Fruit fly (Drosophila melanogaster) whole organism, embryonic: Measurements from ENCODE around the gene Hmbs.
A peak's percentile ranks its signal among the peaks of the same experiment; 100 is the strongest.

Source experiments
- Atf6 ChIP-seq: fragments of 200-800 bp; sonication (Bioruptor generic); IDR thresholded peaks from 2 replicates; pipeline ENCODE4 v1.3.6; 2022; ENCODE audit warnings: missing biosample characterization, missing genetic modification characterization
- CG10321 ChIP-seq: fragments of 200-800 bp; sonication (Bioruptor generic); IDR thresholded peaks from 2 replicates; pipeline ENCODE4 v1.3.6; 2022; ENCODE audit warnings: missing biosample characterization, missing genetic modification characterization
- CG10543 ChIP-seq: fragments of 200-800 bp; sonication (Bioruptor generic); optimal IDR thresholded peaks from 3 replicates; lab custom pipeline; 2017; ENCODE audit warnings: missing biosample characterization, mild to moderate bottlenecking, missing genetic modification characterization, moderate library complexity
- CG12071 ChIP-seq: fragments of 200-800 bp; sonication (Bioruptor generic); optimal IDR thresholded peaks from 3 replicates; lab custom pipeline; 2018; ENCODE audit warnings: missing biosample characterization, mild to moderate bottlenecking, missing genetic modification characterization
- CG12299 ChIP-seq: fragments of 200-800 bp; sonication (Bioruptor generic); optimal IDR thresholded peaks from 2 replicates; lab custom pipeline; 2018; ENCODE audit warnings: missing biosample characterization, mild to moderate bottlenecking, missing genetic modification characterization
- CG14441 ChIP-seq: fragments of 200-800 bp; sonication (Bioruptor generic); IDR thresholded peaks from 2 replicates; pipeline ENCODE4 v1.3.6; 2022; ENCODE audit warnings: missing biosample characterization, missing genetic modification characterization
- CG16863 ChIP-seq: fragments of 200-800 bp; sonication (Bioruptor generic); optimal IDR thresholded peaks from 3 replicates; lab custom pipeline; 2016; ENCODE audit warnings: missing biosample characterization, missing genetic modification characterization
- CG17612 ChIP-seq: fragments of 200-800 bp; sonication (Bioruptor generic); IDR thresholded peaks from 2 replicates; pipeline ENCODE4 v1.3.6; 2022; ENCODE audit warnings: missing biosample characterization, missing genetic modification characterization
- CG17912 ChIP-seq: fragments of 200-800 bp; sonication (Bioruptor generic); optimal IDR thresholded peaks from 2 replicates; lab custom pipeline; 2018; ENCODE audit warnings: missing biosample characterization, mild to moderate bottlenecking, missing genetic modification characterization
- CG1792 ChIP-seq: fragments of 200-800 bp; sonication (Bioruptor generic); optimal IDR thresholded peaks from 2 replicates; lab custom pipeline; 2016; ENCODE audit warnings: missing biosample characterization, missing genetic modification characterization
- CG31441 ChIP-seq: fragments of 200-800 bp; sonication (Bioruptor generic); IDR thresholded peaks from 2 replicates; pipeline ENCODE4 v1.3.6; 2022; ENCODE audit warnings: missing biosample characterization, missing genetic modification characterization
- CG32767 ChIP-seq: fragments of 200-800 bp; sonication (Bioruptor generic); IDR thresholded peaks from 2 replicates; pipeline ENCODE4 v1.3.6; 2022; ENCODE audit warnings: missing biosample characterization, missing genetic modification characterization
- CG3995 ChIP-seq: fragments of 200-800 bp; sonication (Bioruptor generic); optimal IDR thresholded peaks from 3 replicates; lab custom pipeline; 2016; ENCODE audit warnings: missing biosample characterization, missing genetic modification characterization
- CG42726 ChIP-seq: fragments of 200-800 bp; sonication (Bioruptor generic); IDR thresholded peaks from 2 replicates; pipeline ENCODE4 v1.3.6; 2022; ENCODE audit warnings: missing biosample characterization, missing genetic modification characterization; ENCODE audit not compliant: partially characterized antibody
- CG4424 ChIP-seq: fragments of 200-800 bp; sonication (Bioruptor generic); optimal IDR thresholded peaks from 3 replicates; lab custom pipeline; 2016; ENCODE audit warnings: missing biosample characterization, missing genetic modification characterization
- CG5953 ChIP-seq: fragments of 200-800 bp; sonication (Bioruptor generic); IDR thresholded peaks from 2 replicates; pipeline ENCODE4 v1.3.6; 2022; ENCODE audit warnings: missing biosample characterization, missing genetic modification characterization
- CG7357 ChIP-seq: fragments of 200-800 bp; sonication (Bioruptor generic); IDR thresholded peaks from 3 replicates; pipeline ENCODE4 v1.3.6; 2022; ENCODE audit warnings: missing biosample characterization, missing genetic modification characterization
- CG8281 ChIP-seq: fragments of 200-800 bp; sonication (Bioruptor generic); optimal IDR thresholded peaks from 2 replicates; lab custom pipeline; 2018; ENCODE audit warnings: missing biosample characterization, mild to moderate bottlenecking, missing genetic modification characterization, moderate library complexity
- CG8359 ChIP-seq: fragments of 200-800 bp; sonication (Bioruptor generic); optimal IDR thresholded peaks from 2 replicates; lab custom pipeline; 2017; ENCODE audit warnings: missing biosample characterization, mild to moderate bottlenecking, missing genetic modification characterization, borderline replicate concordance
- CG9215 ChIP-seq: fragments of 200-800 bp; sonication (Bioruptor generic); IDR thresholded peaks from 2 replicates; pipeline ENCODE4 v1.3.6; 2022; ENCODE audit warnings: missing biosample characterization, missing genetic modification characterization
- CG9609 ChIP-seq: fragments of 200-800 bp; sonication (Bioruptor generic); optimal IDR thresholded peaks from 3 replicates; lab custom pipeline; 2016; ENCODE audit warnings: missing biosample characterization, missing genetic modification characterization
- CrebB ChIP-seq: fragments of 200-800 bp; sonication (Bioruptor generic); optimal IDR thresholded peaks from 3 replicates; lab custom pipeline; 2018; ENCODE audit warnings: missing biosample characterization, mild to moderate bottlenecking, missing genetic modification characterization
- Dfd ChIP-seq, 2 experiments: fragments of >200 bp; optimal IDR thresholded peaks; 2 replicates each; lab custom pipeline; 2017; ENCODE audit warnings: missing biosample characterization in 2 of 2, missing genetic modification characterization in 2 of 2
- Eip74EF ChIP-seq, 2 experiments: fragments of 200-800 bp in 1 of 2; fragments of >200 bp in 1 of 2; sonication (Bioruptor generic) in 1 of 2; optimal IDR thresholded peaks; 2 replicates each; lab custom pipeline; 2017 to 2019; ENCODE audit warnings: missing biosample characterization in 2 of 2, missing genetic modification characterization in 2 of 2, mild to moderate bottlenecking in 1 of 2, moderate library complexity in 1 of 2
- Ets65A ChIP-seq: fragments of 200-800 bp; sonication (Bioruptor generic); peaks from one replicate; lab custom pipeline; 2016; ENCODE audit warnings: missing biosample characterization, missing genetic modification characterization
- Fer1 ChIP-seq: fragments of 200-800 bp; sonication (Bioruptor generic); optimal IDR thresholded peaks from 2 replicates; lab custom pipeline; 2017; ENCODE audit warnings: missing biosample characterization, mild to moderate bottlenecking, missing genetic modification characterization
- Fer3 ChIP-seq: fragments of 200-800 bp; sonication (Bioruptor generic); optimal IDR thresholded peaks from 2 replicates; lab custom pipeline; 2018; ENCODE audit warnings: missing biosample characterization, mild to moderate bottlenecking, missing genetic modification characterization, moderate library complexity
- Lhr ChIP-seq: fragments of 200-800 bp; sonication (Bioruptor generic); optimal IDR thresholded peaks from 3 replicates; lab custom pipeline; 2017; ENCODE audit warnings: mild to moderate bottlenecking, missing biosample characterization, missing genetic modification reagents, missing genetic modification characterization
- Neu2 ChIP-seq: fragments of 200-800 bp; sonication (Bioruptor generic); optimal IDR thresholded peaks from 3 replicates; lab custom pipeline; 2016; ENCODE audit warnings: missing biosample characterization, missing genetic modification characterization, borderline replicate concordance
- NfI ChIP-seq: fragments of 200-800 bp; sonication (Bioruptor generic); optimal IDR thresholded peaks from 3 replicates; lab custom pipeline; 2018; ENCODE audit warnings: missing biosample characterization, mild to moderate bottlenecking, missing genetic modification characterization, moderate library complexity
- az2 ChIP-seq: fragments of 200-800 bp; sonication (Bioruptor generic); optimal IDR thresholded peaks from 3 replicates; lab custom pipeline; 2016; ENCODE audit warnings: missing biosample characterization, missing genetic modification characterization
- bbx ChIP-seq: fragments of 200-800 bp; sonication (Bioruptor generic); IDR thresholded peaks from 2 replicates; pipeline ENCODE4 v1.3.6; 2022; ENCODE audit warnings: missing biosample characterization, missing genetic modification characterization; ENCODE audit not compliant: partially characterized antibody
- dati ChIP-seq: fragments of 200-800 bp; sonication (Bioruptor generic); IDR thresholded peaks from 2 replicates; pipeline ENCODE4 v1.3.6; 2022; ENCODE audit warnings: missing biosample characterization, missing genetic modification characterization
- dysf ChIP-seq: fragments of 200-800 bp; sonication (Bioruptor generic); IDR thresholded peaks from 3 replicates; pipeline ENCODE4 v1.3.6; 2022; ENCODE audit warnings: missing biosample characterization, missing genetic modification characterization
- fu2 ChIP-seq: fragments of 200-800 bp; sonication (Bioruptor generic); optimal IDR thresholded peaks from 2 replicates; lab custom pipeline; 2016; ENCODE audit warnings: missing biosample characterization, missing genetic modification characterization
- grau ChIP-seq: fragments of 200-800 bp; optimal IDR thresholded peaks from 3 replicates; lab custom pipeline; 2019; ENCODE audit warnings: missing biosample characterization, mild to moderate bottlenecking, missing genetic modification characterization, moderate library complexity
- gsb ChIP-seq: fragments of 200-800 bp; sonication (Bioruptor generic); IDR thresholded peaks from 2 replicates; pipeline ENCODE4 v1.3.6; 2022; ENCODE audit warnings: missing biosample characterization, missing genetic modification characterization
- jing ChIP-seq: fragments of 200-800 bp; sonication (Bioruptor generic); optimal IDR thresholded peaks from 2 replicates; lab custom pipeline; 2018; ENCODE audit warnings: missing biosample characterization, mild to moderate bottlenecking, missing genetic modification characterization
- lmd ChIP-seq: fragments of 200-800 bp; sonication (Bioruptor generic); IDR thresholded peaks from 2 replicates; pipeline ENCODE4 v1.3.6; 2022; ENCODE audit warnings: missing biosample characterization, missing genetic modification characterization
- pfk ChIP-seq: fragments of 200-800 bp; sonication (Bioruptor generic); optimal IDR thresholded peaks from 2 replicates; lab custom pipeline; 2018; ENCODE audit warnings: missing biosample characterization, mild to moderate bottlenecking, missing genetic modification characterization, moderate library complexity
- prd ChIP-seq, 3 experiments: fragments of >200 bp in 2 of 3; fragments of 200-800 bp in 1 of 3; sonication (Bioruptor generic) in 1 of 3; optimal IDR thresholded peaks in 2 of 3; IDR thresholded peaks in 1 of 3; 2 replicates in 2 of 3; 3 replicates in 1 of 3; pipeline versions ENCODE4 v1.3.6 to Lab custom; 2017 to 2022; ENCODE audit warnings: missing biosample characterization in 1 of 3, missing genetic modification characterization in 1 of 3
- pros ChIP-seq: fragments of 200-800 bp; sonication (Bioruptor generic); optimal IDR thresholded peaks from 3 replicates; lab custom pipeline; 2019; ENCODE audit warnings: missing biosample characterization, mild to moderate bottlenecking, missing genetic modification characterization, moderate library complexity
- slbo ChIP-seq: fragments of 200-800 bp; sonication (Bioruptor generic); IDR thresholded peaks from 2 replicates; pipeline ENCODE4 v1.3.6; 2022; ENCODE audit warnings: missing biosample characterization, missing genetic modification characterization
- sna ChIP-seq: fragments of 200-800 bp; sonication (Bioruptor generic); IDR thresholded peaks from 2 replicates; pipeline ENCODE4 v1.3.6; 2022; ENCODE audit warnings: missing biosample characterization, missing genetic modification characterization; ENCODE audit not compliant: partially characterized antibody
- sug ChIP-seq: fragments of 200-800 bp; optimal IDR thresholded peaks from 2 replicates; lab custom pipeline; 2019; ENCODE audit warnings: missing biosample characterization, mild to moderate bottlenecking, missing genetic modification characterization, moderate library complexity
- tin ChIP-seq: fragments of 200-800 bp; sonication (Bioruptor generic); optimal IDR thresholded peaks from 3 replicates; lab custom pipeline; 2016; ENCODE audit warnings: missing biosample characterization, missing genetic modification characterization
- twi ChIP-seq: fragments of 200-800 bp; optimal IDR thresholded peaks from 2 replicates; lab custom pipeline; 2019; ENCODE audit warnings: missing biosample characterization, mild to moderate bottlenecking, missing genetic modification characterization, moderate library complexity
- vfl ChIP-seq: fragments of 200-800 bp; sonication (Bioruptor generic); optimal IDR thresholded peaks from 2 replicates; lab custom pipeline; 2016; ENCODE audit warnings: missing biosample characterization, missing genetic modification characterization
- z ChIP-seq: fragments of 200-800 bp; sonication (Bioruptor generic); IDR thresholded peaks from 3 replicates; pipeline ENCODE4 v1.3.6; 2022; ENCODE audit warnings: missing biosample characterization, missing genetic modification characterization

Gene Hmbs

DNA sequence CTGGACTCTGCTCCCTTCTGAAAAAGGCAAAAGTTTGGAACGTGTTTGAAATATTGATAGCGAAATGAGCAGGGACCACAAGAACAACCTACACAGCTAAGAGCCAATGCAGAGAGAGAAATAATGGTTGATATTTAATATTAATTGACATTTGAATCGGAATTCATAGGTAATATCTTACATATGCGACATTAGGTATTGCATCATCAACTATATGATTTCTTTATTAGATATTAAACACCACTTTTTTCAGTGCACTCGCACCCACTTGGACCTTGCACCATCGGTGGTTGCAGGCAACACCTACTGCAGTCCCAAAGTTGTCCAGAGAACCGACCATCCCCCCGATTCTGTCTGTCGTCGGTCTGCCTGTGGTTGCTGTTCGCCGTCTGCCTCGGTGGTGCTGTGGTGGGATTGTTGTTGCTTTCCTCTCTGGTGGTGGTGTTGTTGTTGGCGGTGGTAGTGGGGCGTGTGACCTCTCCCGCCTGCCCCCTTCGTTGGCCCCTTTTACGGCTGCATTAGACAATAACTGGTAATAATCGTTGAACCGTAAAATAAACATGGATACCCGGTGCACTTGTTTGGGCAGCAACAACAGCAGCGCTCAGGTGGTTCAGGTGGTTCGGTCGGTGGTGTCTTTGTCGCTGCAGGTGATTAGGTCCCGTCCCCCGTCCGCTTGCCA is 44.3 kb downstream of the Hmbs start (continued):
- TF ChIP-seq CG12071 (peak; percentile 14), Fer1 (no peak), NfI (GFP tag; lab: Kevin White, UChicago) (peak; percentile 16), Atf6 (GFP tag; lab: Robert Waterston, UW) (peak; percentile 11; the same call in 1 of the 2 replicates), pros (GFP tag; lab: Kevin White, UChicago) (no peak), prd (optimal IDR thresholded peaks at IDR 0.05; lab: Kevin White, UChicago) (no peak), prd (GFP tag; IDR thresholded peaks at IDR 0.05; lab: Robert Waterston, UW) (peak; percentile 72), CG9215 (GFP tag; lab: Robert Waterston, UW) (peak; percentile 23; the same call in 1 of the 2 replicates), grau (tag; lab: Kevin White, UChicago) (peak; percentile 62), az2 (peak; percentile 25), sna (GFP tag; lab: Robert Waterston, UW) (no peak), CG14441 (GFP tag; lab: Robert Waterston, UW) (peak; percentile 54; the same call in 1 of the 2 replicates), CG5953 (GFP tag; lab: Robert Waterston, UW) (0 out of 2 replicates have a peak, but pooled peaks have one; percentile 32), twi (tag; lab: Kevin White, UChicago) (peak; percentile 25), vfl (GFP tag; lab: Kevin White, UChicago) (no peak), CG1792 (GFP tag; lab: Kevin White, UChicago) (no peak), CG32767 (GFP tag; lab: Robert Waterston, UW) (peak; percentile 53; the same call in 1 of the 2 replicates), dati (no peak), jing (GFP tag; lab: Kevin White, UChicago) (peak; percentile 54), Fer3 (tag; lab: Kevin White, UChicago) (peak; percentile 51), Ets65A (GFP tag; lab: Kevin White, UChicago) (peak; percentile 92), CG10543 (GFP tag; lab: Kevin White, UChicago) (no peak), slbo (GFP tag; lab: Robert Waterston, UW) (peak; percentile 35), dysf (GFP tag; lab: Robert Waterston, UW) (peak; percentile 67), Eip74EF (GFP tag; optimal IDR thresholded peaks at IDR 0.05; lab: Kevin White, UChicago) (peak in 1 of 2 experiments; percentile 21), CG17612 (GFP tag; lab: Robert Waterston, UW) (no peak), tin (GFP tag; lab: Kevin White, UChicago) (peak; percentile 17), CG10321 (no peak), CG8281 (tag; lab: Kevin White, UChicago) (peak; percentile 35), CG7357 (GFP tag; lab: Robert Waterston, UW) (peak; percentile 63; the same call in 1 of the 3 replicates), CG31441 (GFP tag; lab: Robert Waterston, UW) (peak; percentile 54), CG8359 (GFP tag; lab: Kevin White, UChicago) (peak; percentile 10), CG3995 (GFP tag; lab: Kevin White, UChicago) (no peak), CG16863 (GFP tag; lab: Kevin White, UChicago) (peak; percentile 35), bbx (GFP tag; lab: Robert Waterston, UW) (no peak), fu2 (GFP tag; lab: Kevin White, UChicago) (no peak), Dfd (GFP tag; optimal IDR thresholded peaks at IDR 0.05; lab: Kevin White, UChicago) (no peak), sug (tag; lab: Kevin White, UChicago) (no peak), CG17912 (no peak), Neu2 (GFP tag; lab: Kevin White, UChicago) (no peak), lmd (GFP tag; lab: Robert Waterston, UW) (peak; percentile 63), CG12299 (tag; lab: Kevin White, UChicago) (no peak), CrebB (tag; lab: Kevin White, UChicago) (peak; percentile 45), gsb (GFP tag; lab: Robert Waterston, UW) (no peak), pfk (GFP tag; lab: Kevin White, UChicago) (no peak), CG4424 (peak; percentile 46), CG9609 (peak; percentile 44), z (0 out of 3 replicates have a peak, but pooled peaks have one; percentile 48), CG42726 (GFP tag; lab: Robert Waterston, UW) (no peak), Lhr (peak; percentile 36)
